Fruit fly (Drosophila melanogaster) whole organism, adult: ENCODE results near the gene CG9288.

ENCODE experiments used
- CG11617 ChIP-seq: fragments of 200-800 bp; sonication (Bioruptor generic); optimal IDR thresholded peaks from 2 replicates; lab custom pipeline; 2017; ENCODE audit warnings: mild to moderate bottlenecking, missing biosample characterization, missing genetic modification reagents, missing genetic modification characterization
- CG12768 ChIP-seq: fragments of 200-800 bp; sonication (Bioruptor generic); optimal IDR thresholded peaks from 2 replicates; lab custom pipeline; 2017; ENCODE audit warnings: missing biosample characterization, missing genetic modification characterization, mild to moderate bottlenecking, moderate library complexity, missing genetic modification reagents
- CG14711 ChIP-seq: fragments of 200-800 bp; sonication (Bioruptor generic); optimal IDR thresholded peaks from 2 replicates; lab custom pipeline; 2018; ENCODE audit warnings: missing biosample characterization, mild to moderate bottlenecking, missing genetic modification characterization, moderate library complexity
- CG1620 ChIP-seq: fragments of 200-800 bp; sonication (Bioruptor generic); optimal IDR thresholded peaks from 2 replicates; lab custom pipeline; 2016; ENCODE audit warnings: missing biosample characterization, missing genetic modification characterization
- CG33017 ChIP-seq: fragments of 200-800 bp; sonication (Bioruptor generic); optimal IDR thresholded peaks from 2 replicates; lab custom pipeline; 2018; ENCODE audit warnings: missing biosample characterization, mild to moderate bottlenecking, missing genetic modification characterization, moderate library complexity
- CG5204 ChIP-seq: fragments of 200-800 bp; sonication (Bioruptor generic); optimal IDR thresholded peaks from 2 replicates; lab custom pipeline; 2016; ENCODE audit warnings: missing biosample characterization, missing genetic modification characterization
- CG7045 ChIP-seq: fragments of 200-800 bp; sonication (Bioruptor generic); optimal IDR thresholded peaks from 2 replicates; lab custom pipeline; 2017; ENCODE audit warnings: missing biosample characterization, mild to moderate bottlenecking, missing genetic modification characterization
- CG7101 ChIP-seq: fragments of 200-800 bp; sonication (Bioruptor generic); optimal IDR thresholded peaks from 2 replicates; lab custom pipeline; 2018; ENCODE audit warnings: missing biosample characterization, mild to moderate bottlenecking, missing genetic modification characterization, moderate library complexity
- Clk ChIP-seq: fragments of 200-800 bp; sonication (Bioruptor generic); optimal IDR thresholded peaks from 2 replicates; lab custom pipeline; 2017; ENCODE audit warnings: missing biosample characterization, missing genetic modification characterization
- Crg-1 ChIP-seq: fragments of 200-800 bp; sonication (Bioruptor generic); optimal IDR thresholded peaks from 2 replicates; lab custom pipeline; 2016; ENCODE audit warnings: missing biosample characterization, missing genetic modification characterization
- Hr96 ChIP-seq: fragments of 200-800 bp; sonication (Bioruptor generic); optimal IDR thresholded peaks from 2 replicates; lab custom pipeline; 2016; ENCODE audit warnings: missing biosample characterization, missing genetic modification characterization
- Mnt ChIP-seq: fragments of 200-800 bp; sonication (Bioruptor generic); optimal IDR thresholded peaks from 2 replicates; lab custom pipeline; 2016; ENCODE audit warnings: missing biosample characterization, mild to moderate bottlenecking, missing genetic modification characterization
- bab1 ChIP-seq: fragments of 200-800 bp; sonication (Bioruptor generic); optimal IDR thresholded peaks from 3 replicates; lab custom pipeline; 2019; ENCODE audit warnings: missing biosample characterization, mild to moderate bottlenecking, missing genetic modification characterization, moderate library complexity
- cic ChIP-seq: fragments of 200-800 bp; sonication (Bioruptor generic); optimal IDR thresholded peaks from 2 replicates; lab custom pipeline; 2017; ENCODE audit warnings: missing biosample characterization, mild to moderate bottlenecking, missing genetic modification characterization, moderate library complexity
- cnc ChIP-seq, 2 experiments: fragments of >200 bp; optimal IDR thresholded peaks; 2 replicates each; lab custom pipeline; 2017
- kay ChIP-seq: fragments of 200-800 bp; sonication (Bioruptor generic); peaks from one replicate; lab custom pipeline; 2016; ENCODE audit warnings: missing biosample characterization, missing genetic modification characterization, borderline replicate concordance
- ovo ChIP-seq: fragments of 200-800 bp; sonication (Bioruptor generic); optimal IDR thresholded peaks from 2 replicates; lab custom pipeline; 2016; ENCODE audit warnings: missing biosample characterization, missing genetic modification characterization
- pad ChIP-seq: fragments of 200-800 bp; sonication (Bioruptor generic); optimal IDR thresholded peaks from 3 replicates; lab custom pipeline; 2017; ENCODE audit warnings: missing biosample characterization, missing genetic modification characterization, mild to moderate bottlenecking, moderate library complexity, missing genetic modification reagents
- tj ChIP-seq: fragments of 200-800 bp; sonication (Bioruptor generic); optimal IDR thresholded peaks from 3 replicates; lab custom pipeline; 2017; ENCODE audit warnings: missing biosample characterization, mild to moderate bottlenecking, missing genetic modification characterization, moderate library complexity
- toe ChIP-seq: fragments of 200-800 bp; sonication (Bioruptor generic); optimal IDR thresholded peaks from 2 replicates; lab custom pipeline; 2016; ENCODE audit warnings: missing biosample characterization, missing genetic modification characterization

CG9288 gene

dm6 chr3R:13793979-13794665 lies 14.7 kb downstream of the CG9288 start:
- TF ChIP-seq Crg-1 (GFP tag; lab: Kevin White, UChicago) = no peak
- no peak for TF ChIP-seq cnc (optimal IDR thresholded peaks at IDR 0.05; lab: Kevin White, UChicago)
- TF ChIP-seq CG5204 (GFP tag; lab: Kevin White, UChicago) = no peak
- TF ChIP-seq CG1620 = no peak

dm6 chr3R:13794666-13795055 lies 15.2 kb downstream of the CG9288 start:
- TF ChIP-seq cic (GFP tag; lab: Kevin White, UChicago) (no peak), CG12768 (GFP tag; lab: Kevin White, UChicago) (peak; percentile 25), pad (no peak), ovo (GFP tag; lab: Kevin White, UChicago) (no peak)

dm6 chr3R:13796071-13796470 lies 16.6 kb downstream of the CG9288 start:
- TF ChIP-seq ovo (GFP tag; lab: Kevin White, UChicago) (no peak), tj (GFP tag; lab: Kevin White, UChicago) (no peak)

dm6 chr3R:13796607-13797246 lies 17.3 kb downstream of the CG9288 start:
- TF ChIP-seq tj (GFP tag; lab: Kevin White, UChicago) = peak; percentile 42
- no peak for TF ChIP-seq cnc (optimal IDR thresholded peaks at IDR 0.05; lab: Kevin White, UChicago)

- TF ChIP-seq pad (no peak), Clk (GFP tag; lab: Kevin White, UChicago) (no peak), CG12768 (GFP tag; lab: Kevin White, UChicago) (no peak), kay (GFP tag; lab: Kevin White, UChicago) (no peak), CG11617 (no peak), Mnt (no peak), ovo (GFP tag; lab: Kevin White, UChicago) (no peak), tj (GFP tag; lab: Kevin White, UChicago) (no peak), cic (GFP tag; lab: Kevin White, UChicago) (no peak)
Measured at dm6 chr3R:13797269-13797677, 17.8 kb downstream of the CG9288 start.

dm6 chr3R:13797823-13798446 lies 18.5 kb downstream of the CG9288 start:
- TF ChIP-seq pad (no peak), tj (GFP tag; lab: Kevin White, UChicago) (no peak), CG33017 (tag; lab: Kevin White, UChicago) (no peak), kay (GFP tag; lab: Kevin White, UChicago) (no peak), CG7101 (no peak), CG11617 (no peak), CG14711 (no peak), cnc (optimal IDR thresholded peaks at IDR 0.05; lab: Kevin White, UChicago) (no peak), Clk (GFP tag; lab: Kevin White, UChicago) (no peak), cic (GFP tag; lab: Kevin White, UChicago) (no peak), CG5204 (GFP tag; lab: Kevin White, UChicago) (no peak), bab1 (GFP tag; lab: Kevin White, UChicago) (no peak), CG7045 (no peak), CG1620 (no peak), Mnt (no peak)

dm6 chr3R:13799567-13800429 lies 20.4 kb downstream of the CG9288 start:
- no peak for TF ChIP-seq cnc (optimal IDR thresholded peaks at IDR 0.05; lab: Kevin White, UChicago)
- TF ChIP-seq CG7101 = peak; percentile 8
- no peak for TF ChIP-seq CG11617
- no peak for TF ChIP-seq CG7045
- TF ChIP-seq cic (GFP tag; lab: Kevin White, UChicago) = no peak
- TF ChIP-seq bab1 (GFP tag; lab: Kevin White, UChicago) = no peak
- no peak for TF ChIP-seq Mnt
- TF ChIP-seq CG33017 (tag; lab: Kevin White, UChicago) = peak; percentile 53
- TF ChIP-seq pad = no peak
- no peak for TF ChIP-seq toe (GFP tag; lab: Kevin White, UChicago)
- TF ChIP-seq CG12768 (GFP tag; lab: Kevin White, UChicago) = no peak
- no peak for TF ChIP-seq Hr96 (GFP tag; lab: Kevin White, UChicago)
